Fruit fly (Drosophila melanogaster): ENCODE measurements around the gene msi.
A peak's percentile ranks its signal among the peaks of the same experiment; 100 is the strongest.

msi gene

DNA sequence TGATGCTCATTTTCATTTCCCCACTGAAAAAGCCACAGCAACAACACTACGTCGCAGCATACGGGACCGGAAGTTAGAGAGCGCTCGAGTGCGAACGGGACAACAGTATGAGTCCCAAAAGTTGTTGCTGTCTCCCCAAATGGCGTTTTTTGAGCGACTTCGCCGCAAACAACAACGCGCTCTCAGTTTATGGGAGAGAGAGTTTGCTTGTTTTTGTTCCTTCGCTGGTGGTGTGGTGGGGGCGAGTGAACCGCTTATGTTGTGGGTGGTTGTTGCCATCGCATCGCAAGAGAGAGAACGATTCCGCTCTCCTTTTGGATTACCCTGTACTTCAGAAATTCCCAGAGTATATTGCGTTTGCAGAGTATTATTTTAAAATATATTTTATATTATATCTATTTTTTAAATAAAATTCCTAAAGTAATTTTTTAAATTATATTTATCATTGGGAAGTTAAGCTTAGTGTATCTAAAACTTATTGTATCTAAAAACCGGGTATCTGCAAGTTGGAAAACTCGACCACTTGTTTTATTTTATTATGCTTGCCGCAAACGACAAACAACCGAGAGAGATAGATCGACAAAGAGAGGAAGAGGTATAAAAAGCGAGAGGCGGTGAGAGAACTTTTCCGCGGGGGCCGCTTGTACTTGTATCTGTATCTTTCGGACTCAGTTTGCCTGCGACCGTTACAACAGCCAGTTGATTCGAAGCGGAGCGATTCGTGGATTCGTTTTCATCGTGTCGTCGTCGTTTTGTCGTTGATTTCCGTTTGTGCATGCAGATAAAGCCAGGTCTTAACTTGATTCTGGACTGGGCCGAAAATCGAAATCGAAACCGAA, at the start of gene msi (continued):
- TF ChIP-seq Doc3 (GFP tag; IDR thresholded peaks at IDR 0.05; ENCODE audit: partially characterized antibody) (no peak), CG6654 (GFP tag; optimal IDR thresholded peaks at IDR 0.05) (peak; percentile 90), Gug (GFP tag; IDR thresholded peaks at IDR 0.05) (peak; percentile 96), HLHmδ (GFP tag; optimal IDR thresholded peaks at IDR 0.05) (peak; percentile 93), Aef1 (GFP tag; IDR thresholded peaks at IDR 0.05) (peak; percentile 98), CG3407 (GFP tag; optimal IDR thresholded peaks at IDR 0.05) (peak; percentile 98), BEAF-32 (GFP tag; optimal IDR thresholded peaks at IDR 0.05) (no peak), Hr78 (GFP tag; optimal IDR thresholded peaks at IDR 0.05) (peak in 1 of 2 experiments; percentile 98), amos (GFP tag; IDR thresholded peaks at IDR 0.05; ENCODE audit: partially characterized antibody) (no peak; the same call in 1 of the 2 replicates), h (optimal IDR thresholded peaks at IDR 0.05) (no peak), Abd-B (GFP tag; optimal IDR thresholded peaks at IDR 0.05) (peak; percentile 100), Mad (GFP tag; optimal IDR thresholded peaks at IDR 0.05) (peak; percentile 73), ems (GFP tag; optimal IDR thresholded peaks at IDR 0.05) (peak; percentile 44), CG7963 (GFP tag; IDR thresholded peaks at IDR 0.05; ENCODE audit: partially characterized antibody) (no peak), Hr3 (GFP tag; optimal IDR thresholded peaks at IDR 0.05) (peak; percentile 99), sd (tag; optimal IDR thresholded peaks at IDR 0.05) (peak; percentile 98), Lpt (GFP tag; optimal IDR thresholded peaks at IDR 0.05) (no peak), CG8290 (GFP tag; optimal IDR thresholded peaks at IDR 0.05) (peak; percentile 86), CG8290 (tag; optimal IDR thresholded peaks at IDR 0.05) (peak; percentile 16 to 94), Six4 (GFP tag; optimal IDR thresholded peaks at IDR 0.05) (peak; percentile 97), CG4424 (GFP tag; optimal IDR thresholded peaks at IDR 0.05) (peak; percentile 97), Nf-YC (tag; optimal IDR thresholded peaks at IDR 0.05) (peak; percentile 92), unpg (GFP tag; optimal IDR thresholded peaks at IDR 0.05) (peak; percentile 99), CG13123 (GFP tag; optimal IDR thresholded peaks at IDR 0.05) (peak; percentile 93), CG15601 (tag; optimal IDR thresholded peaks at IDR 0.05) (peak; percentile 99), CG15479 (GFP tag; optimal IDR thresholded peaks at IDR 0.05) (peak; percentile 46), CG12744 (GFP tag; optimal IDR thresholded peaks at IDR 0.05) (peak; percentile 29), CG10979 (tag; optimal IDR thresholded peaks at IDR 0.05) (peak; percentile 100), Dll (GFP tag; IDR thresholded peaks at IDR 0.05; ENCODE audit: partially characterized antibody) (no peak; the same call in 3 of the 4 replicates), CG18764 (GFP tag; optimal IDR thresholded peaks at IDR 0.05) (peak; percentile 93), cg (GFP tag; optimal IDR thresholded peaks at IDR 0.05) (peak; percentile 20), CG16779 (GFP tag; IDR thresholded peaks at IDR 0.05) (peak; percentile 72), TFAM (GFP tag; optimal IDR thresholded peaks at IDR 0.05) (no peak), CG12299 (tag; optimal IDR thresholded peaks at IDR 0.05) (peak; percentile 98), ase (GFP tag; IDR thresholded peaks at IDR 0.05) (peak; percentile 99), kni (GFP tag; optimal IDR thresholded peaks at IDR 0.05) (peak; percentile 68), odd (GFP tag; optimal IDR thresholded peaks at IDR 0.05) (peak; percentile 98), CG11398 (GFP tag; optimal IDR thresholded peaks at IDR 0.05) (no peak), repo (GFP tag; optimal IDR thresholded peaks at IDR 0.05) (peak; percentile 5), vnd (GFP tag; IDR thresholded peaks at IDR 0.05; ENCODE audit: partially characterized antibody) (no peak), cas (GFP tag; IDR thresholded peaks at IDR 0.05) (peak; percentile 96), dimm (GFP tag; IDR thresholded peaks at IDR 0.05) (peak; percentile 97), ftz-f1 (GFP tag; optimal IDR thresholded peaks at IDR 0.05) (peak; percentile 53), D (optimal IDR thresholded peaks at IDR 0.05) (no peak), D (GFP tag; optimal IDR thresholded peaks at IDR 0.05) (peak; percentile 99), E2f2 (GFP tag; IDR thresholded peaks at IDR 0.05) (peak; percentile 91), Adf1 (GFP tag; IDR thresholded peaks at IDR 0.05) (peak; percentile 90), CG11504 (tag; optimal IDR thresholded peaks at IDR 0.05) (peak; percentile 99), eve (GFP tag; optimal IDR thresholded peaks at IDR 0.05) (peak in 1 of 2 experiments; percentile 58)
